Worm (Caenorhabditis elegans) whole organism, L2 larva: ENCODE data around the gene F15A4.2.
"Not testable (repeated sequence)": the region's sequence is repeated elsewhere in the genome, so short reads cannot be mapped to it uniquely, and the experiment has no call there.

ENCODE experiments used
- C34F6.9 ChIP-seq: fragments of 150-350 bp; optimal IDR thresholded peaks from 2 replicates; lab custom pipeline; 2014; ENCODE audit warnings: missing biosample characterization, missing genetic modification characterization
- F13H6.1 ChIP-seq: sonication (generic microtip); optimal IDR thresholded peaks from 2 replicates; lab custom pipeline; 2016; ENCODE audit warnings: missing genetic modification characterization, missing compliant biosample characterization
- R02D3.7 ChIP-seq: fragments of 150-350 bp; optimal IDR thresholded peaks from 2 replicates; lab custom pipeline; 2014; ENCODE audit warnings: missing biosample characterization, missing genetic modification characterization
- Y55F3AM.14 ChIP-seq: fragments of 200-800 bp; sonication (Bioruptor generic); optimal IDR thresholded peaks from 2 replicates; lab custom pipeline; 2018; ENCODE audit warnings: mild to moderate bottlenecking, missing genetic modification characterization, missing compliant biosample characterization
- ZK546.5 ChIP-seq: sonication (generic microtip); optimal IDR thresholded peaks from 2 replicates; lab custom pipeline; 2017; ENCODE audit warnings: missing biosample characterization, missing genetic modification characterization
- alr-1 ChIP-seq: fragments of 150-350 bp; optimal IDR thresholded peaks from 2 replicates; lab custom pipeline; 2014; ENCODE audit warnings: missing biosample characterization, missing genetic modification characterization
- blmp-1 ChIP-seq: sonication (generic microtip); optimal IDR thresholded peaks from 2 replicates; lab custom pipeline; 2017; ENCODE audit warnings: missing genetic modification characterization, mild to moderate bottlenecking, missing compliant biosample characterization, antibody characterized with exemption, moderate library complexity; ENCODE audit not compliant: insufficient read depth
- ceh-16 ChIP-seq: fragments of 150-350 bp; optimal IDR thresholded peaks from 2 replicates; lab custom pipeline; 2014; ENCODE audit warnings: missing biosample characterization, missing genetic modification characterization
- dmd-4 ChIP-seq: sonication (generic microtip); optimal IDR thresholded peaks from 2 replicates; lab custom pipeline; 2017; ENCODE audit warnings: missing biosample characterization, missing genetic modification characterization
- egl-27 ChIP-seq: sonication (generic microtip); optimal IDR thresholded peaks from 3 replicates; lab custom pipeline; 2017; ENCODE audit warnings: missing biosample characterization, missing genetic modification reagents, missing genetic modification characterization
- elt-1 ChIP-seq: fragments of 150-350 bp; optimal IDR thresholded peaks from 2 replicates; lab custom pipeline; 2014; ENCODE audit warnings: missing biosample characterization, missing genetic modification characterization
- fos-1 ChIP-seq: fragments of 150-350 bp; optimal IDR thresholded peaks from 2 replicates; lab custom pipeline; 2014; ENCODE audit warnings: missing biosample characterization, missing genetic modification characterization
- lin-11 ChIP-seq: fragments of 150-350 bp; sonication (generic microtip); optimal IDR thresholded peaks from 2 replicates; lab custom pipeline; 2014; ENCODE audit warnings: missing biosample characterization, missing genetic modification characterization, inconsistent platforms, mixed read lengths
- lin-13 ChIP-seq: fragments of 150-350 bp; optimal IDR thresholded peaks from 2 replicates; lab custom pipeline; 2014; ENCODE audit warnings: missing biosample characterization, missing genetic modification reagents, missing genetic modification characterization
- lin-39 ChIP-seq: fragments of 150-350 bp; optimal IDR thresholded peaks from 2 replicates; lab custom pipeline; 2014; ENCODE audit warnings: missing biosample characterization, missing genetic modification reagents, missing genetic modification characterization
- lsy-2 ChIP-seq, 2 experiments: fragments of 150-350 bp in 1 of 2; sonication (generic microtip) in 1 of 2; optimal IDR thresholded peaks; 2 replicates each; lab custom pipeline; 2014 to 2017; ENCODE audit warnings: missing biosample characterization in 2 of 2, missing genetic modification characterization in 2 of 2
- mbf-1 ChIP-seq: sonication (generic microtip); optimal IDR thresholded peaks from 2 replicates; lab custom pipeline; 2017; ENCODE audit warnings: missing biosample characterization, missing genetic modification characterization
- nhr-10 ChIP-seq: sonication (generic microtip); optimal IDR thresholded peaks from 2 replicates; lab custom pipeline; 2017; ENCODE audit warnings: missing biosample characterization, missing genetic modification characterization
- nhr-11 ChIP-seq: fragments of 150-350 bp; optimal IDR thresholded peaks from 2 replicates; lab custom pipeline; 2014; ENCODE audit warnings: missing biosample characterization, missing genetic modification characterization
- nhr-12 ChIP-seq: fragments of 150-350 bp; optimal IDR thresholded peaks from 2 replicates; lab custom pipeline; 2014; ENCODE audit warnings: missing biosample characterization, missing genetic modification characterization
- nhr-129 ChIP-seq: fragments of 150-350 bp; optimal IDR thresholded peaks from 2 replicates; lab custom pipeline; 2014; ENCODE audit warnings: missing biosample characterization, missing genetic modification characterization
- nhr-21 ChIP-seq: fragments of 150-350 bp; optimal IDR thresholded peaks from 2 replicates; lab custom pipeline; 2014; ENCODE audit warnings: missing biosample characterization, missing genetic modification characterization
- nhr-237 ChIP-seq: fragments of 150-350 bp; optimal IDR thresholded peaks from 2 replicates; lab custom pipeline; 2014; ENCODE audit warnings: missing biosample characterization, missing genetic modification characterization
- nhr-25 ChIP-seq: fragments of 150-350 bp; sonication (generic microtip); optimal IDR thresholded peaks from 3 replicates; lab custom pipeline; 2014; ENCODE audit warnings: missing biosample characterization, missing genetic modification characterization
- nhr-77 ChIP-seq: fragments of 150-350 bp; optimal IDR thresholded peaks from 2 replicates; lab custom pipeline; 2014; ENCODE audit warnings: missing biosample characterization, missing genetic modification characterization
- sem-4 ChIP-seq: fragments of 150-350 bp; optimal IDR thresholded peaks from 2 replicates; lab custom pipeline; 2014; ENCODE audit warnings: missing biosample characterization, missing genetic modification reagents, missing genetic modification characterization
- sma-3 ChIP-seq: sonication (generic microtip); optimal IDR thresholded peaks from 2 replicates; lab custom pipeline; 2016; ENCODE audit warnings: missing genetic modification reagents, missing genetic modification characterization, missing compliant biosample characterization
- sma-9 ChIP-seq, 2 experiments: fragments of 150-350 bp in 1 of 2; sonication (generic microtip) in 1 of 2; optimal IDR thresholded peaks; 2 replicates each; lab custom pipeline; 2014 to 2016; ENCODE audit warnings: missing genetic modification characterization in 2 of 2, mild to moderate bottlenecking in 1 of 2, missing biosample characterization in 1 of 2, missing compliant biosample characterization in 1 of 2, missing genetic modification reagents in 1 of 2, moderate library complexity in 1 of 2
- snpc-4 ChIP-seq: fragments of 150-350 bp; optimal IDR thresholded peaks from 2 replicates; lab custom pipeline; 2014; ENCODE audit warnings: missing biosample characterization, missing genetic modification characterization
- unc-39 ChIP-seq: fragments of 150-350 bp; optimal IDR thresholded peaks from 2 replicates; lab custom pipeline; 2014; ENCODE audit warnings: missing biosample characterization, missing genetic modification characterization
- unc-62 ChIP-seq: fragments of 150-350 bp; optimal IDR thresholded peaks from 2 replicates; lab custom pipeline; 2014; ENCODE audit warnings: missing biosample characterization, missing genetic modification reagents, missing genetic modification characterization
- ztf-4 ChIP-seq: fragments of 150-350 bp; optimal IDR thresholded peaks from 2 replicates; lab custom pipeline; 2014; ENCODE audit warnings: missing biosample characterization, missing genetic modification characterization

The F15A4.2 gene

ce11 chrII:12435202-12435872, 27.0 kb upstream of the F15A4.2 start:
- TF ChIP-seq egl-27 (tag; lab: Kevin White, UChicago) (no peak), snpc-4 (tag; lab: Kevin White, UChicago) (no peak), unc-62 (no peak), nhr-21 (tag; lab: Kevin White, UChicago) (no peak), R02D3.7 (tag; lab: Kevin White, UChicago) (no peak), F13H6.1 (tag; lab: Kevin White, UChicago) (no peak), mbf-1 (no peak), nhr-129 (no peak)

- no peak for TF ChIP-seq sma-9 (GFP tag; optimal IDR thresholded peaks at IDR 0.05; lab: Kevin White, UChicago)
- TF ChIP-seq sma-9 (tag; optimal IDR thresholded peaks at IDR 0.05; lab: Kevin White, UChicago), result no peak
- TF ChIP-seq egl-27 (tag; lab: Kevin White, UChicago), result no peak
- TF ChIP-seq C34F6.9 (tag; lab: Kevin White, UChicago), result no peak
- no peak for TF ChIP-seq nhr-77 (tag; lab: Kevin White, UChicago)
- TF ChIP-seq ztf-4 (tag; lab: Kevin White, UChicago), result no peak
- no peak for TF ChIP-seq fos-1 (tag; lab: Kevin White, UChicago)
- no peak for TF ChIP-seq nhr-10 (tag; lab: Kevin White, UChicago)
- TF ChIP-seq sma-3, result no peak
- TF ChIP-seq lin-13 (GFP tag; lab: Kevin White, UChicago), result no peak
- TF ChIP-seq ceh-16 (tag; lab: Kevin White, UChicago), result no peak
Measured at ce11 chrII:12436717-12437116, 25.6 kb upstream of the F15A4.2 start.

ce11 chrII:12438441-12438840, 23.9 kb upstream of the F15A4.2 start, which contains the start of gene Y57A10C.9:
Gene Y57A10C.9 (minus strand): TSS chrII:12438541.
- TF ChIP-seq lin-11 (no peak), nhr-25 (tag; lab: Kevin White, UChicago) (no peak), fos-1 (tag; lab: Kevin White, UChicago) (no peak), ztf-4 (tag; lab: Kevin White, UChicago) (no peak), blmp-1 (tag; lab: Kevin White, UChicago) (no peak), unc-39 (tag; lab: Kevin White, UChicago) (no peak), lin-39 (no peak), sem-4 (tag; lab: Kevin White, UChicago) (no peak), alr-1 (tag; lab: Kevin White, UChicago) (no peak), ZK546.5 (tag; lab: Kevin White, UChicago) (no peak), C34F6.9 (tag; lab: Kevin White, UChicago) (no peak), elt-1 (no peak), nhr-21 (tag; lab: Kevin White, UChicago) (no peak)

ce11 chrII:12441164-12441563, 21.2 kb upstream of the F15A4.2 start, which contains the start of gene Y57A10C.10:
Gene Y57A10C.10 (minus strand): TSS chrII:12441264.
- not testable (repeated sequence) for TF ChIP-seq nhr-237 (tag; lab: Kevin White, UChicago); nhr-77 (tag; lab: Kevin White, UChicago); lsy-2 (tag; optimal IDR thresholded peaks at IDR 0.05; lab: Kevin White, UChicago)

- TF ChIP-seq dmd-4 (no peak), nhr-11 (tag; lab: Kevin White, UChicago) (no peak), Y55F3AM.14 (no peak), sem-4 (tag; lab: Kevin White, UChicago) (no peak), ceh-16 (tag; lab: Kevin White, UChicago) (no peak), blmp-1 (tag; lab: Kevin White, UChicago) (no peak), nhr-12 (tag; lab: Kevin White, UChicago) (no peak), nhr-25 (tag; lab: Kevin White, UChicago) (no peak), fos-1 (tag; lab: Kevin White, UChicago) (no peak), lin-39 (no peak), unc-39 (tag; lab: Kevin White, UChicago) (no peak), nhr-237 (tag; lab: Kevin White, UChicago) (no peak)
Measured at ce11 chrII:12444679-12445376, 17.5 kb upstream of the F15A4.2 start, which contains the start of the genes W05H5.1 and pitr-6. Gene W05H5.1 (minus strand): TSS chrII:12444779. Gene pitr-6 (plus strand): TSS chrII:12445326.
